Fruit fly (Drosophila melanogaster): Measurements from ENCODE around the gene CG9903.

DNA sequence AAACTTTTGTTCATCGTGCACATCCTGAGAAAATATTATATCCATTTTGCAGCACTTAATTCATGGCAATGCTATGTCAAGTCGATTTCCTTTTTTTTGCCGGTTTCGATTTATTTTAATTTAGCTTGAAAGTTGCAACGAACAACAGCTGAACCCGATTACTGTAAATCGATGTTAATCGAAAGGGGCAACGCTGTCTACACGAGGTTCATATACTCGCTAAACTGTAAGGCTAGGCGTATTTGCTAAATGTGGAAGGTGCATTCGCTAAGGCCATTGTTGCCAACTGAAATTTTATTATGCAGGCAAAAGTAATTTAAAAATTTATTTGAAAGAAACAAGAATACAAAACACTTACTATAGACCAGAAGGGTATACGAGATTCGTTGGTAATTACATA, 6.7 kb upstream of the CG9903 start, which contains the start of gene CG9902:
- no peak for TF ChIP-seq OdsH (GFP tag; optimal IDR thresholded peaks at IDR 0.05)
- TF ChIP-seq pan (optimal IDR thresholded peaks at IDR 0.05), result no peak
- no peak for TF ChIP-seq Dfd (GFP tag; optimal IDR thresholded peaks at IDR 0.05)
- TF ChIP-seq Rel (GFP tag; optimal IDR thresholded peaks at IDR 0.05), result no peak
- TF ChIP-seq Rel (tag; optimal IDR thresholded peaks at IDR 0.05), result peak; percentile 9
- TF ChIP-seq Abd-B (GFP tag; optimal IDR thresholded peaks at IDR 0.05), result no peak
